Worm (Caenorhabditis elegans) whole organism, young adult: ENCODE measurements around the gene cyp-25A4.
"Not testable (repeated sequence)": the region's sequence is repeated elsewhere in the genome, so short reads cannot be mapped to it uniquely, and the experiment has no call there.

ENCODE experiments used
- B0019.2 ChIP-seq: fragments of 200-800 bp; sonication (Bioruptor generic); conservative IDR thresholded peaks from 2 replicates; pipeline ENCODE4 v1.3.6; 2022; ENCODE audit warnings: missing genetic modification reagents, missing genetic modification characterization, missing compliant biosample characterization
- C17E4.6 ChIP-seq: fragments of 200-800 bp; sonication (Bioruptor generic); IDR thresholded peaks from 2 replicates; pipeline ENCODE4 v1.3.6; 2022; ENCODE audit warnings: missing genetic modification reagents, missing genetic modification characterization, missing compliant biosample characterization
- D2030.7 ChIP-seq: fragments of 200-800 bp; sonication (Bioruptor generic); IDR thresholded peaks from 2 replicates; pipeline ENCODE4 v1.3.6; 2022; ENCODE audit warnings: missing genetic modification reagents, missing genetic modification characterization, missing compliant biosample characterization
- F33H1.4 ChIP-seq: fragments of 200-800 bp; sonication (Bioruptor generic); IDR thresholded peaks from 2 replicates; pipeline ENCODE4 v1.3.6; 2022; ENCODE audit warnings: missing genetic modification reagents, missing genetic modification characterization, missing compliant biosample characterization
- Y53G8AR.9 ChIP-seq: fragments of 200-800 bp; sonication (Bioruptor generic); conservative IDR thresholded peaks from 2 replicates; pipeline ENCODE4 v1.3.6; 2022; ENCODE audit warnings: missing genetic modification reagents, missing genetic modification characterization, missing compliant biosample characterization
- Y79H2A.3 ChIP-seq: fragments of 200-800 bp; sonication (Bioruptor generic); conservative IDR thresholded peaks from 2 replicates; pipeline ENCODE4 v1.3.6; 2022; ENCODE audit warnings: missing genetic modification reagents, missing genetic modification characterization, missing compliant biosample characterization
- Y95B8A.8 ChIP-seq: fragments of 200-800 bp; sonication (Bioruptor generic); IDR thresholded peaks from 2 replicates; pipeline ENCODE4 v1.3.6; 2022; ENCODE audit warnings: missing genetic modification reagents, missing genetic modification characterization, missing compliant biosample characterization
- aptf-3 ChIP-seq: fragments of 200-800 bp; sonication (Bioruptor generic); IDR thresholded peaks from 2 replicates; pipeline ENCODE4 v1.3.6; 2022; ENCODE audit warnings: missing genetic modification characterization, missing compliant biosample characterization
- attf-6 ChIP-seq: fragments of 200-800 bp; sonication (Bioruptor generic); IDR thresholded peaks from 2 replicates; pipeline ENCODE4 v1.3.6; 2022; ENCODE audit warnings: missing genetic modification reagents, missing genetic modification characterization, missing compliant biosample characterization
- cebp-1 ChIP-seq, 2 experiments: fragments of 200-800 bp in 1 of 2; sonication (Bioruptor generic) in 1 of 2; sonication (generic microtip) in 1 of 2; IDR thresholded peaks in 1 of 2; optimal IDR thresholded peaks in 1 of 2; 2 replicates each; pipeline versions ENCODE4 v1.3.6 to Lab custom; 2017 to 2022; ENCODE audit warnings: missing compliant biosample characterization in 2 of 2, missing genetic modification characterization in 2 of 2, mild to moderate bottlenecking in 1 of 2, missing genetic modification reagents in 1 of 2, moderate library complexity in 1 of 2
- ceh-40 ChIP-seq: fragments of 200-800 bp; sonication (Bioruptor generic); IDR thresholded peaks from 2 replicates; pipeline ENCODE4 v1.3.6; 2022; ENCODE audit warnings: missing genetic modification characterization, missing compliant biosample characterization
- ceh-58 ChIP-seq: fragments of 200-800 bp; sonication (Bioruptor generic); IDR thresholded peaks from 2 replicates; pipeline ENCODE4 v1.3.6; 2022; ENCODE audit warnings: missing genetic modification characterization, missing compliant biosample characterization
- ceh-91 ChIP-seq: fragments of 200-800 bp; sonication (Bioruptor generic); IDR thresholded peaks from 2 replicates; pipeline ENCODE4 v1.3.6; 2022; ENCODE audit warnings: missing genetic modification reagents, missing genetic modification characterization, missing compliant biosample characterization
- dox-1 ChIP-seq: fragments of 200-800 bp; sonication (Bioruptor generic); IDR thresholded peaks from 2 replicates; pipeline ENCODE4 v1.3.6; 2022; ENCODE audit warnings: missing genetic modification reagents, missing genetic modification characterization, missing compliant biosample characterization
- efl-1 ChIP-seq: fragments of 150-350 bp; optimal IDR thresholded peaks from 2 replicates; lab custom pipeline; 2014; ENCODE audit warnings: missing biosample characterization, missing genetic modification reagents, missing genetic modification characterization
- egl-44 ChIP-seq: fragments of 200-800 bp; sonication (Bioruptor generic); IDR thresholded peaks from 2 replicates; pipeline ENCODE4 v1.3.6; 2022; ENCODE audit warnings: missing genetic modification reagents, missing genetic modification characterization, missing compliant biosample characterization
- ekl-4 ChIP-seq: fragments of 200-800 bp; sonication (Bioruptor generic); IDR thresholded peaks from 2 replicates; pipeline ENCODE4 v1.3.6; 2022; ENCODE audit warnings: missing genetic modification reagents, missing genetic modification characterization, missing compliant biosample characterization
- hmg-1.2 ChIP-seq: fragments of 200-800 bp; sonication (Bioruptor generic); IDR thresholded peaks from 2 replicates; pipeline ENCODE4 v1.3.6; 2022; ENCODE audit warnings: missing genetic modification reagents, missing genetic modification characterization, missing compliant biosample characterization
- hsf-1 ChIP-seq: fragments of 200-800 bp; sonication (Bioruptor generic); IDR thresholded peaks from 2 replicates; pipeline ENCODE4 v1.3.6; 2022; ENCODE audit warnings: missing genetic modification reagents, missing genetic modification characterization, missing compliant biosample characterization
- lin-26 ChIP-seq: fragments of 200-800 bp; sonication (Bioruptor generic); IDR thresholded peaks from 2 replicates; pipeline ENCODE4 v1.3.6; 2022; ENCODE audit warnings: missing genetic modification reagents, missing genetic modification characterization, missing compliant biosample characterization
- lsl-1 ChIP-seq: fragments of 200-800 bp; sonication (Bioruptor generic); optimal IDR thresholded peaks from 2 replicates; lab custom pipeline; 2018; ENCODE audit warnings: mild to moderate bottlenecking, missing genetic modification characterization, moderate library complexity, missing compliant biosample characterization
- madf-3 ChIP-seq: fragments of 200-800 bp; sonication (Bioruptor generic); IDR thresholded peaks from 2 replicates; pipeline ENCODE4 v1.3.6; 2022; ENCODE audit warnings: missing genetic modification reagents, missing genetic modification characterization, missing compliant biosample characterization
- madf-6 ChIP-seq: fragments of 200-800 bp; sonication (Bioruptor generic); IDR thresholded peaks from 2 replicates; pipeline ENCODE4 v1.3.6; 2022; ENCODE audit warnings: missing genetic modification reagents, missing genetic modification characterization, missing compliant biosample characterization
- madf-8 ChIP-seq: fragments of 200-800 bp; sonication (Bioruptor generic); conservative IDR thresholded peaks from 2 replicates; pipeline ENCODE4 v1.3.6; 2022; ENCODE audit warnings: missing genetic modification reagents, missing genetic modification characterization, missing compliant biosample characterization
- mcd-1 ChIP-seq: fragments of 200-800 bp; sonication (Bioruptor generic); IDR thresholded peaks from 2 replicates; pipeline ENCODE4 v1.3.6; 2022; ENCODE audit warnings: missing genetic modification reagents, missing genetic modification characterization, missing compliant biosample characterization
- pbrm-1 ChIP-seq: fragments of 200-800 bp; sonication (Bioruptor generic); IDR thresholded peaks from 2 replicates; pipeline ENCODE4 v1.3.6; 2022; ENCODE audit warnings: missing genetic modification reagents, missing genetic modification characterization, missing compliant biosample characterization
- rcor-1 ChIP-seq: fragments of 200-800 bp; sonication (Bioruptor generic); IDR thresholded peaks from 2 replicates; pipeline ENCODE4 v1.3.6; 2022; ENCODE audit warnings: missing genetic modification reagents, missing genetic modification characterization, missing compliant biosample characterization
- snpc-3.4 ChIP-seq: sonication (generic microtip); optimal IDR thresholded peaks from 2 replicates; lab custom pipeline; 2017; ENCODE audit warnings: missing genetic modification characterization, mild to moderate bottlenecking, missing compliant biosample characterization, antibody characterized with exemption, moderate library complexity, missing genotype, missing genetic modification reagents
- tlf-1 ChIP-seq: fragments of 200-800 bp; sonication (Bioruptor generic); optimal IDR thresholded peaks from 2 replicates; lab custom pipeline; 2018; ENCODE audit warnings: mild to moderate bottlenecking, missing genetic modification characterization, missing compliant biosample characterization
- unc-130 ChIP-seq: sonication (generic microtip); optimal IDR thresholded peaks from 2 replicates; lab custom pipeline; 2016; ENCODE audit warnings: missing genetic modification reagents, missing genetic modification characterization, missing compliant biosample characterization
- xnd-1 ChIP-seq: sonication (generic microtip); optimal IDR thresholded peaks from 2 replicates; lab custom pipeline; 2016; ENCODE audit warnings: missing genotype, missing genetic modification reagents, missing genetic modification characterization, missing compliant biosample characterization
- ztf-25 ChIP-seq: fragments of 200-800 bp; sonication (Bioruptor generic); IDR thresholded peaks from 2 replicates; pipeline ENCODE4 v1.3.6; 2022; ENCODE audit warnings: missing genetic modification reagents, missing genetic modification characterization, missing compliant biosample characterization

The cyp-25A4 gene

ce11 chrIII:3845185-3845584 lies 6.7 kb downstream of the cyp-25A4 start:
- TF ChIP-seq madf-6 (GFP tag; lab: Robert Waterston, UW) (peak; percentile 53), madf-3 (GFP tag; lab: Robert Waterston, UW) (0 out of 2 replicates have a peak, but pooled peaks have one; percentile 69), lin-26 (GFP tag; lab: Robert Waterston, UW) (peak; percentile 6; the same call in 1 of the 2 replicates), Y95B8A.8 (GFP tag; lab: Robert Waterston, UW) (0 out of 2 replicates have a peak, but pooled peaks have one; percentile 6), egl-44 (GFP tag; lab: Robert Waterston, UW) (0 out of 2 replicates have a peak, but pooled peaks have one; percentile 10), hsf-1 (GFP tag; lab: Robert Waterston, UW) (peak; percentile 19; the same call in 1 of the 2 replicates)

- TF ChIP-seq ceh-40 (GFP tag; lab: Robert Waterston, UW) (peak; percentile 77), cebp-1 (tag; optimal IDR thresholded peaks at IDR 0.05; lab: Kevin White, UChicago) (peak; percentile 12), Y79H2A.3 (GFP tag; lab: Robert Waterston, UW) (peak; percentile 98), ceh-58 (0 out of 2 replicates have a peak, but pooled peaks have one; percentile 33), attf-6 (peak; percentile 10; the same call in 1 of the 2 replicates), pbrm-1 (0 out of 2 replicates have a peak, but pooled peaks have one; percentile 36), lin-26 (GFP tag; lab: Robert Waterston, UW) (peak; percentile 68), dox-1 (GFP tag; lab: Robert Waterston, UW) (0 out of 2 replicates have a peak, but pooled peaks have one; percentile 6), D2030.7 (GFP tag; lab: Robert Waterston, UW) (peak; percentile 33), Y95B8A.8 (GFP tag; lab: Robert Waterston, UW) (peak; percentile 85; the same call in 1 of the 2 replicates), B0019.2 (GFP tag; lab: Robert Waterston, UW) (peak; percentile 41; the same call in 1 of the 2 replicates), aptf-3 (GFP tag; lab: Robert Waterston, UW) (0 out of 2 replicates have a peak, but pooled peaks have one; percentile 30), ztf-25 (GFP tag; lab: Robert Waterston, UW) (peak; percentile 38; the same call in 1 of the 2 replicates), F33H1.4 (peak; percentile 16; the same call in 1 of the 2 replicates), C17E4.6 (GFP tag; lab: Robert Waterston, UW) (0 out of 2 replicates have a peak, but pooled peaks have one; percentile 16), madf-6 (GFP tag; lab: Robert Waterston, UW) (peak; percentile 65), madf-3 (GFP tag; lab: Robert Waterston, UW) (peak; percentile 61; the same call in 1 of the 2 replicates), hsf-1 (GFP tag; lab: Robert Waterston, UW) (peak; percentile 78)
- TF ChIP-seq cebp-1 (GFP tag; IDR thresholded peaks at IDR 0.05; lab: Robert Waterston, UW) = not testable (repeated sequence)
- TF ChIP-seq, all 124 proteins: peak for 18; not testable (repeated sequence) for 106
Measured at ce11 chrIII:3844746-3845145, 7.1 kb downstream of the cyp-25A4 start, which contains the start of gene maph-1.3. Gene maph-1.3, plus strand, starts transcription at chrIII:3844893.

DNA sequence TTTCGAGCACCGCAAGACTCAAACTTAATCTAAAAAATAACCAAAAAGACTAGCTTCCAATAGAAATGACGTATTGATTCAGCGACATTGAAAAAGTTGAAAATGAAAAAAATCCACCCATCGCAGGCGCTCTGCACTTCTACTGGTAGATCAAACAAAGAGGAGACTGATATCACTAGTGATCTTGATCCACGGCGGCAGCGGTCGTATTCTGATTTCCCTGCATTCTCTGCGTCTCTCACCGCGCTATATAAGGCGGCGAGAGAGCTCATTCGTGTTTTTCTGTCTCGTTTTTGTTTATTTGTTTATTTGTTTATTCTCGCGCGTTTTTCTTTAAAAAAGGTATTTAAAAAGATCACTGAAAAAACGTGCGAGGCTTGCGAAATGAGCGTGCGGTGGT lies 7.7 kb downstream of the cyp-25A4 start:
- TF ChIP-seq dox-1 (GFP tag; lab: Robert Waterston, UW) = peak; percentile 72
- TF ChIP-seq snpc-3.4 (tag; lab: Kevin White, UChicago) = peak; percentile 6
- peak; percentile 53 for TF ChIP-seq lsl-1 (GFP tag; lab: Kevin White, UChicago)
- TF ChIP-seq madf-6 (GFP tag; lab: Robert Waterston, UW) = peak; percentile 97
- TF ChIP-seq Y53G8AR.9 (GFP tag; lab: Robert Waterston, UW) = peak; percentile 81
- 0 out of 2 replicates have a peak, but pooled peaks have one; percentile 32 for TF ChIP-seq attf-6
- peak; percentile 72 for TF ChIP-seq rcor-1 (GFP tag; lab: Robert Waterston, UW)
- peak; percentile 42; the same call in 1 of the 2 replicates for TF ChIP-seq pbrm-1
- TF ChIP-seq C17E4.6 (GFP tag; lab: Robert Waterston, UW) = peak; percentile 66; the same call in 1 of the 2 replicates
- peak; percentile 62; the same call in 1 of the 2 replicates for TF ChIP-seq B0019.2 (GFP tag; lab: Robert Waterston, UW)
- peak; percentile 80; the same call in 1 of the 2 replicates for TF ChIP-seq Y95B8A.8 (GFP tag; lab: Robert Waterston, UW)
- peak; percentile 80 for TF ChIP-seq xnd-1 (tag; lab: Kevin White, UChicago)
- TF ChIP-seq tlf-1 (GFP tag; lab: Kevin White, UChicago) = peak; percentile 2
- TF ChIP-seq mcd-1 (GFP tag; lab: Robert Waterston, UW) = peak; percentile 27; the same call in 1 of the 2 replicates
- TF ChIP-seq unc-130 (GFP tag; lab: Kevin White, UChicago) = peak; percentile 6
- TF ChIP-seq hmg-1.2 (GFP tag; lab: Robert Waterston, UW) = peak; percentile 42; the same call in 1 of the 2 replicates
- peak; percentile 82 for TF ChIP-seq hsf-1 (GFP tag; lab: Robert Waterston, UW)
- peak; percentile 37; the same call in 1 of the 2 replicates for TF ChIP-seq ekl-4 (GFP tag; lab: Robert Waterston, UW)
- TF ChIP-seq F33H1.4 = peak; percentile 70
- peak; percentile 84 for TF ChIP-seq ceh-91 (GFP tag; lab: Robert Waterston, UW)
- peak; percentile 87 for TF ChIP-seq madf-8
- peak; percentile 85 for TF ChIP-seq madf-3 (GFP tag; lab: Robert Waterston, UW)
- TF ChIP-seq efl-1 (GFP tag; lab: Kevin White, UChicago) = peak; percentile 84
- peak; percentile 81 for TF ChIP-seq D2030.7 (GFP tag; lab: Robert Waterston, UW)
